Fruit fly (Drosophila melanogaster) whole organism, embryonic: ENCODE results near the gene CG4613.

Source experiments
- Abd-B ChIP-seq: fragments of 200-800 bp; sonication (Bioruptor generic); optimal IDR thresholded peaks from 2 replicates; lab custom pipeline; 2018; ENCODE audit warnings: missing biosample characterization, mild to moderate bottlenecking, missing genetic modification characterization, moderate library complexity
- Ada2b ChIP-seq: fragments of 200-800 bp; sonication (Bioruptor generic); IDR thresholded peaks from 2 replicates; pipeline ENCODE4 v1.3.6; 2022; ENCODE audit warnings: missing biosample characterization, missing genetic modification characterization
- Adf1 ChIP-seq: fragments of 200-800 bp; sonication (Bioruptor generic); IDR thresholded peaks from 2 replicates; pipeline ENCODE4 v1.3.6; 2022; ENCODE audit warnings: missing biosample characterization, missing genetic modification characterization
- Blimp-1 ChIP-seq: fragments of 200-800 bp; sonication (Bioruptor generic); optimal IDR thresholded peaks from 3 replicates; lab custom pipeline; 2018; ENCODE audit warnings: missing biosample characterization, missing genetic modification characterization, mild to moderate bottlenecking, moderate library complexity, missing genetic modification reagents
- CG12659 ChIP-seq: fragments of 200-800 bp; sonication (Bioruptor generic); optimal IDR thresholded peaks from 3 replicates; lab custom pipeline; 2017; ENCODE audit warnings: mild to moderate bottlenecking, missing biosample characterization, missing genetic modification reagents, missing genetic modification characterization
- CG12942 ChIP-seq: fragments of 200-800 bp; sonication (Bioruptor generic); optimal IDR thresholded peaks from 3 replicates; lab custom pipeline; 2016; ENCODE audit warnings: missing biosample characterization, missing genetic modification characterization
- CG14441 ChIP-seq: fragments of 200-800 bp; sonication (Bioruptor generic); IDR thresholded peaks from 2 replicates; pipeline ENCODE4 v1.3.6; 2022; ENCODE audit warnings: missing biosample characterization, missing genetic modification characterization
- CG15269 ChIP-seq: fragments of 200-800 bp; sonication (Bioruptor generic); optimal IDR thresholded peaks from 2 replicates; lab custom pipeline; 2018; ENCODE audit warnings: missing biosample characterization, mild to moderate bottlenecking, missing genetic modification characterization, moderate library complexity
- CG15514 ChIP-seq: fragments of 200-800 bp; sonication (Bioruptor generic); optimal IDR thresholded peaks from 3 replicates; lab custom pipeline; 2017; ENCODE audit warnings: missing biosample characterization, missing genetic modification characterization, mild to moderate bottlenecking, moderate library complexity, missing genetic modification reagents
- CG1602 ChIP-seq: fragments of 200-800 bp; sonication (Bioruptor generic); optimal IDR thresholded peaks from 3 replicates; lab custom pipeline; 2016; ENCODE audit warnings: missing biosample characterization, missing genetic modification characterization
- CG17612 ChIP-seq: fragments of 200-800 bp; sonication (Bioruptor generic); IDR thresholded peaks from 2 replicates; pipeline ENCODE4 v1.3.6; 2022; ENCODE audit warnings: missing biosample characterization, missing genetic modification characterization
- CG18476 ChIP-seq: fragments of 200-800 bp; sonication (Bioruptor generic); optimal IDR thresholded peaks from 2 replicates; lab custom pipeline; 2016; ENCODE audit warnings: missing biosample characterization, mild to moderate bottlenecking, missing genetic modification characterization
- CG18599 ChIP-seq: fragments of 200-800 bp; sonication (Bioruptor generic); optimal IDR thresholded peaks from 3 replicates; lab custom pipeline; 2017; ENCODE audit warnings: missing biosample characterization, missing genetic modification characterization, mild to moderate bottlenecking, moderate library complexity, missing genetic modification reagents
- CG18619 ChIP-seq: fragments of 200-800 bp; sonication (Bioruptor generic); optimal IDR thresholded peaks from 3 replicates; lab custom pipeline; 2017; ENCODE audit warnings: missing biosample characterization, mild to moderate bottlenecking, missing genetic modification characterization
- CG2678 ChIP-seq: fragments of 200-800 bp; sonication (Bioruptor generic); optimal IDR thresholded peaks from 3 replicates; lab custom pipeline; 2019; ENCODE audit warnings: missing biosample characterization, mild to moderate bottlenecking, missing genetic modification characterization, moderate library complexity
- CG4360 ChIP-seq: fragments of 200-800 bp; sonication (Bioruptor generic); IDR thresholded peaks from 2 replicates; pipeline ENCODE4 v1.3.6; 2022; ENCODE audit warnings: missing biosample characterization, missing genetic modification characterization
- CG7987 ChIP-seq: fragments of 200-800 bp; sonication (Bioruptor generic); optimal IDR thresholded peaks from 2 replicates; lab custom pipeline; 2018; ENCODE audit warnings: missing biosample characterization, mild to moderate bottlenecking, missing genetic modification characterization, moderate library complexity
- CG8359 ChIP-seq: fragments of 200-800 bp; sonication (Bioruptor generic); optimal IDR thresholded peaks from 2 replicates; lab custom pipeline; 2017; ENCODE audit warnings: missing biosample characterization, mild to moderate bottlenecking, missing genetic modification characterization, borderline replicate concordance
- CG9437 ChIP-seq: fragments of 200-800 bp; sonication (Bioruptor generic); optimal IDR thresholded peaks from 2 replicates; lab custom pipeline; 2018; ENCODE audit warnings: missing biosample characterization, mild to moderate bottlenecking, missing genetic modification characterization
- CHES-1-like ChIP-seq: fragments of 200-800 bp; sonication (Bioruptor generic); optimal IDR thresholded peaks from 2 replicates; lab custom pipeline; 2016; ENCODE audit warnings: missing biosample characterization, missing genetic modification characterization
- E2f1 ChIP-seq: fragments of 200-800 bp; sonication (Bioruptor generic); IDR thresholded peaks from 2 replicates; pipeline ENCODE4 v1.3.6; 2022; ENCODE audit warnings: missing biosample characterization, missing genetic modification characterization
- Gug ChIP-seq: fragments of 200-800 bp; sonication (Bioruptor generic); IDR thresholded peaks from 4 replicates; pipeline ENCODE4 v1.3.6; 2022; ENCODE audit warnings: missing biosample characterization, missing genetic modification characterization
- H2.0 ChIP-seq: fragments of 200-800 bp; sonication (Bioruptor generic); IDR thresholded peaks from 2 replicates; pipeline ENCODE4 v1.3.6; 2022; ENCODE audit warnings: missing biosample characterization, missing genetic modification characterization
- Hr51 ChIP-seq, 2 experiments: fragments of 200-800 bp; sonication (Bioruptor generic); optimal IDR thresholded peaks; 2 replicates in 1 of 2; 3 replicates in 1 of 2; lab custom pipeline; 2016 to 2018; ENCODE audit warnings: missing biosample characterization in 2 of 2, missing genetic modification characterization in 2 of 2, mild to moderate bottlenecking in 1 of 2, moderate library complexity in 1 of 2
- Mrtf ChIP-seq: fragments of 200-800 bp; sonication (Bioruptor generic); IDR thresholded peaks from 3 replicates; pipeline ENCODE4 v1.3.6; 2022; ENCODE audit warnings: missing biosample characterization, missing genetic modification characterization
- Oli ChIP-seq: fragments of 200-800 bp; sonication (Bioruptor generic); optimal IDR thresholded peaks from 2 replicates; lab custom pipeline; 2018; ENCODE audit warnings: missing biosample characterization, mild to moderate bottlenecking, missing genetic modification characterization, moderate library complexity
- Xbp1 ChIP-seq: fragments of 200-800 bp; sonication (Bioruptor generic); optimal IDR thresholded peaks from 3 replicates; lab custom pipeline; 2016; ENCODE audit warnings: missing biosample characterization, mild to moderate bottlenecking, missing genetic modification characterization
- ap ChIP-seq: fragments of 200-800 bp; sonication (Bioruptor generic); IDR thresholded peaks from 2 replicates; pipeline ENCODE4 v1.3.6; 2022; ENCODE audit warnings: missing biosample characterization, missing genetic modification characterization
- cato ChIP-seq: fragments of 200-800 bp; sonication (Bioruptor generic); optimal IDR thresholded peaks from 2 replicates; lab custom pipeline; 2016; ENCODE audit warnings: missing biosample characterization, missing genetic modification characterization, borderline replicate concordance
- ci ChIP-seq: fragments of 200-800 bp; sonication (Bioruptor generic); IDR thresholded peaks from 3 replicates; pipeline ENCODE4 v1.3.6; 2022; ENCODE audit warnings: missing biosample characterization, missing genetic modification characterization
- danr ChIP-seq: fragments of 200-800 bp; sonication (Bioruptor generic); IDR thresholded peaks from 2 replicates; pipeline ENCODE4 v1.3.6; 2022; ENCODE audit warnings: missing biosample characterization, missing genetic modification characterization
- dpn ChIP-seq, 2 experiments: fragments of 200-800 bp; sonication (Bioruptor generic); optimal IDR thresholded peaks; 3 replicates each; lab custom pipeline; 2016; ENCODE audit warnings: missing biosample characterization in 2 of 2, missing genetic modification characterization in 2 of 2
- gsb-n ChIP-seq: fragments of 200-800 bp; sonication (Bioruptor generic); optimal IDR thresholded peaks from 3 replicates; lab custom pipeline; 2018; ENCODE audit warnings: missing biosample characterization, mild to moderate bottlenecking, missing genetic modification characterization
- lola ChIP-seq, 3 experiments: fragments of >200 bp in 2 of 3; fragments of 200-800 bp in 1 of 3; sonication (Bioruptor generic) in 1 of 3; optimal IDR thresholded peaks; 2 replicates each; lab custom pipeline; 2017 to 2019; ENCODE audit warnings: missing biosample characterization in 3 of 3, missing genetic modification characterization in 3 of 3, mild to moderate bottlenecking in 1 of 3, moderate library complexity in 1 of 3
- luna ChIP-seq: fragments of 200-800 bp; sonication (Bioruptor generic); optimal IDR thresholded peaks from 2 replicates; lab custom pipeline; 2016; ENCODE audit warnings: missing biosample characterization, missing genetic modification characterization
- nerfin-1 ChIP-seq: fragments of 200-800 bp; sonication (Bioruptor generic); optimal IDR thresholded peaks from 3 replicates; lab custom pipeline; 2019; ENCODE audit warnings: missing biosample characterization, mild to moderate bottlenecking, missing genetic modification characterization, moderate library complexity
- pita ChIP-seq: fragments of 200-800 bp; sonication (Bioruptor generic); optimal IDR thresholded peaks from 2 replicates; lab custom pipeline; 2017; ENCODE audit warnings: missing biosample characterization, mild to moderate bottlenecking, missing genetic modification characterization
- pnt ChIP-seq: fragments of 200-800 bp; sonication (Bioruptor generic); optimal IDR thresholded peaks from 3 replicates; lab custom pipeline; 2016; ENCODE audit warnings: missing biosample characterization, missing genetic modification characterization
- ranshi ChIP-seq: fragments of 200-800 bp; sonication (Bioruptor generic); IDR thresholded peaks from 2 replicates; pipeline ENCODE4 v1.3.6; 2022; ENCODE audit warnings: missing biosample characterization, missing genetic modification characterization
- sens-2 ChIP-seq: fragments of 200-800 bp; sonication (Bioruptor generic); IDR thresholded peaks from 2 replicates; pipeline ENCODE4 v1.3.6; 2022; ENCODE audit warnings: missing biosample characterization, missing genetic modification characterization
- seq ChIP-seq: fragments of 200-800 bp; sonication (Bioruptor generic); IDR thresholded peaks from 2 replicates; pipeline ENCODE4 v1.3.6; 2022; ENCODE audit warnings: missing biosample characterization, missing genetic modification characterization
- so ChIP-seq: fragments of 200-800 bp; sonication (Bioruptor generic); IDR thresholded peaks from 3 replicates; pipeline ENCODE4 v1.3.6; 2022; ENCODE audit warnings: missing biosample characterization, missing genetic modification characterization
- sob ChIP-seq: fragments of 200-800 bp; sonication (Bioruptor generic); IDR thresholded peaks from 2 replicates; pipeline ENCODE4 v1.3.6; 2022; ENCODE audit warnings: missing biosample characterization, missing genetic modification characterization
- trh ChIP-seq: fragments of 200-800 bp; sonication (Bioruptor generic); optimal IDR thresholded peaks from 2 replicates; lab custom pipeline; 2016; ENCODE audit warnings: missing biosample characterization, missing genetic modification characterization
- unpg ChIP-seq: fragments of 200-800 bp; sonication (Bioruptor generic); optimal IDR thresholded peaks from 3 replicates; lab custom pipeline; 2018; ENCODE audit warnings: missing biosample characterization, mild to moderate bottlenecking, missing genetic modification characterization, moderate library complexity
- wek ChIP-seq: fragments of 200-800 bp; sonication (Bioruptor generic); optimal IDR thresholded peaks from 3 replicates; lab custom pipeline; 2018; ENCODE audit warnings: missing biosample characterization, mild to moderate bottlenecking, missing genetic modification characterization, moderate library complexity
- wor ChIP-seq: fragments of 200-800 bp; sonication (Bioruptor generic); IDR thresholded peaks from 2 replicates; pipeline ENCODE4 v1.3.6; 2022; ENCODE audit warnings: missing biosample characterization, missing genetic modification characterization

The CG4613 gene

dm6 chr3L:14544987-14545943 is 23.8 kb upstream of the CG4613 start (continued):
- peak; percentile 49 for TF ChIP-seq Abd-B (GFP tag; lab: Kevin White, UChicago)
- peak; percentile 53 for TF ChIP-seq cato (GFP tag; lab: Kevin White, UChicago)
- TF ChIP-seq CG18476 (GFP tag; lab: Kevin White, UChicago): peak; percentile 18
- TF ChIP-seq CG7987 (GFP tag; lab: Kevin White, UChicago): peak; percentile 97
- TF ChIP-seq CG8359 (GFP tag; lab: Kevin White, UChicago): peak; percentile 7
- TF ChIP-seq nerfin-1 (tag; lab: Kevin White, UChicago): peak; percentile 20
- 0 out of 3 replicates have a peak, but pooled peaks have one; percentile 41 for TF ChIP-seq ci (GFP tag; lab: Robert Waterston, UW)
- TF ChIP-seq CG15269 (tag; lab: Kevin White, UChicago): peak; percentile 74
- TF ChIP-seq Xbp1 (GFP tag; lab: Kevin White, UChicago): peak; percentile 56
- peak; percentile 28 for TF ChIP-seq wek (GFP tag; lab: Kevin White, UChicago)
- no peak for TF ChIP-seq pnt (GFP tag; lab: Kevin White, UChicago)
- TF ChIP-seq CG1602: peak; percentile 38
- TF ChIP-seq Mrtf (GFP tag; lab: Robert Waterston, UW): no peak
- peak; percentile 46 for TF ChIP-seq seq (GFP tag; lab: Robert Waterston, UW)
- TF ChIP-seq Gug (GFP tag; lab: Robert Waterston, UW): no peak; the same call in 3 of the 4 replicates
- TF ChIP-seq wor: no peak
- TF ChIP-seq E2f1 (GFP tag; lab: Robert Waterston, UW): 0 out of 2 replicates have a peak, but pooled peaks have one; percentile 17
- TF ChIP-seq ap: no peak
- no peak for TF ChIP-seq CG17612 (GFP tag; lab: Robert Waterston, UW)
- TF ChIP-seq dpn (GFP tag; optimal IDR thresholded peaks at IDR 0.05; lab: Kevin White, UChicago): peak; percentile 46 to 58
- 0 out of 2 replicates have a peak, but pooled peaks have one; percentile 43 for TF ChIP-seq ranshi (GFP tag; lab: Robert Waterston, UW)
- peak; percentile 41 for TF ChIP-seq unpg
- no peak for TF ChIP-seq Adf1 (GFP tag; lab: Robert Waterston, UW)
- no peak for TF ChIP-seq CG4360 (GFP tag; lab: Robert Waterston, UW)
- no peak for TF ChIP-seq Ada2b
- no peak for TF ChIP-seq pita (GFP tag; lab: Kevin White, UChicago)
- TF ChIP-seq CG15514 (GFP tag; lab: Kevin White, UChicago): peak; percentile 29
- no peak for TF ChIP-seq trh (GFP tag; lab: Kevin White, UChicago)
- no peak for TF ChIP-seq sens-2
- TF ChIP-seq CG2678 (tag; lab: Kevin White, UChicago): peak; percentile 72
- peak; percentile 39; the same call in 1 of the 2 replicates for TF ChIP-seq CG14441 (GFP tag; lab: Robert Waterston, UW)
- TF ChIP-seq CG18599 (GFP tag; lab: Kevin White, UChicago): peak; percentile 53
- 0 out of 2 replicates have a peak, but pooled peaks have one; percentile 28 for TF ChIP-seq sob (GFP tag; lab: Robert Waterston, UW)
- peak in 1 of 2 experiments; percentile 83 for TF ChIP-seq Hr51 (GFP tag; optimal IDR thresholded peaks at IDR 0.05; lab: Kevin White, UChicago)
- peak in 1 of 3 experiments; percentile 51 for TF ChIP-seq lola (GFP tag; optimal IDR thresholded peaks at IDR 0.05; lab: Kevin White, UChicago)
- no peak for TF ChIP-seq CG12942 (GFP tag; lab: Kevin White, UChicago)
- TF ChIP-seq CG9437 (GFP tag; lab: Kevin White, UChicago): peak; percentile 87
- peak; percentile 74 for TF ChIP-seq Oli (tag; lab: Kevin White, UChicago)
- TF ChIP-seq CG12659 (GFP tag; lab: Kevin White, UChicago): peak; percentile 55
- TF ChIP-seq danr: no peak
- TF ChIP-seq gsb-n (tag; lab: Kevin White, UChicago): peak; percentile 9
- TF ChIP-seq so (GFP tag; lab: Robert Waterston, UW): 0 out of 3 replicates have a peak, but pooled peaks have one; percentile 34
- peak; percentile 44 for TF ChIP-seq Blimp-1 (GFP tag; lab: Kevin White, UChicago)
- no peak for TF ChIP-seq luna
- TF ChIP-seq CHES-1-like: no peak
- TF ChIP-seq CG18619: peak; percentile 58
- no peak for TF ChIP-seq H2.0 (GFP tag; lab: Robert Waterston, UW)
